Fruit fly (Drosophila melanogaster) whole organism, embryonic: Measurements from ENCODE around the gene Dmtn.
A peak's percentile ranks its signal among the peaks of the same experiment; 100 is the strongest.

Experiments used
- Bdp1 ChIP-seq: fragments of 200-800 bp; sonication (Bioruptor generic); optimal IDR thresholded peaks from 3 replicates; lab custom pipeline; 2016; ENCODE audit warnings: missing biosample characterization, missing genetic modification characterization
- CG12299 ChIP-seq: fragments of 200-800 bp; sonication (Bioruptor generic); optimal IDR thresholded peaks from 2 replicates; lab custom pipeline; 2018; ENCODE audit warnings: missing biosample characterization, mild to moderate bottlenecking, missing genetic modification characterization
- CG13287 ChIP-seq: fragments of 200-800 bp; sonication (Bioruptor generic); IDR thresholded peaks from 2 replicates; pipeline ENCODE4 v1.3.6; 2022; ENCODE audit warnings: missing biosample characterization, missing genetic modification characterization; ENCODE audit not compliant: partially characterized antibody
- CG14014 ChIP-seq: fragments of 200-800 bp; sonication (Bioruptor generic); IDR thresholded peaks from 2 replicates; pipeline ENCODE4 v1.3.6; 2022; ENCODE audit warnings: missing biosample characterization, missing genetic modification characterization
- CG15011 ChIP-seq: fragments of 200-800 bp; sonication (Bioruptor generic); optimal IDR thresholded peaks from 3 replicates; lab custom pipeline; 2018; ENCODE audit warnings: missing biosample characterization, mild to moderate bottlenecking, missing genetic modification characterization
- CG18599 ChIP-seq: fragments of 200-800 bp; sonication (Bioruptor generic); optimal IDR thresholded peaks from 3 replicates; lab custom pipeline; 2017; ENCODE audit warnings: missing biosample characterization, missing genetic modification characterization, mild to moderate bottlenecking, moderate library complexity, missing genetic modification reagents
- CG2116 ChIP-seq: fragments of 200-800 bp; sonication (Bioruptor generic); optimal IDR thresholded peaks from 3 replicates; lab custom pipeline; 2018; ENCODE audit warnings: missing biosample characterization, mild to moderate bottlenecking, missing genetic modification characterization
- CG2120 ChIP-seq: fragments of 200-800 bp; sonication (Bioruptor generic); optimal IDR thresholded peaks from 3 replicates; lab custom pipeline; 2016; ENCODE audit warnings: missing biosample characterization, missing genetic modification characterization
- CG3163 ChIP-seq: fragments of 200-800 bp; sonication (Bioruptor generic); optimal IDR thresholded peaks from 3 replicates; lab custom pipeline; 2016; ENCODE audit warnings: missing biosample characterization, missing genetic modification characterization
- CG3838 ChIP-seq: fragments of 200-800 bp; sonication (Bioruptor generic); optimal IDR thresholded peaks from 3 replicates; lab custom pipeline; 2016; ENCODE audit warnings: missing biosample characterization, missing genetic modification characterization
- CG4328 ChIP-seq: fragments of 200-800 bp; sonication (Bioruptor generic); optimal IDR thresholded peaks from 3 replicates; lab custom pipeline; 2017; ENCODE audit warnings: missing biosample characterization, missing genetic modification reagents, missing genetic modification characterization
- CG4404 ChIP-seq: fragments of 200-800 bp; sonication (Bioruptor generic); IDR thresholded peaks from 2 replicates; pipeline ENCODE4 v1.3.6; 2022; ENCODE audit warnings: missing biosample characterization, missing genetic modification characterization
- CG6683 ChIP-seq: fragments of 200-800 bp; sonication (Bioruptor generic); optimal IDR thresholded peaks from 2 replicates; lab custom pipeline; 2017; ENCODE audit warnings: missing biosample characterization, mild to moderate bottlenecking, missing genetic modification characterization, missing genetic modification reagents
- CG6813 ChIP-seq: fragments of 200-800 bp; sonication (Bioruptor generic); optimal IDR thresholded peaks from 2 replicates; lab custom pipeline; 2017; ENCODE audit warnings: missing biosample characterization, missing genetic modification characterization, mild to moderate bottlenecking, moderate library complexity, missing genetic modification reagents
- CG6854 ChIP-seq: fragments of 200-800 bp; sonication (Bioruptor generic); optimal IDR thresholded peaks from 3 replicates; lab custom pipeline; 2017; ENCODE audit warnings: missing biosample characterization, mild to moderate bottlenecking, missing genetic modification characterization
- CG7963 ChIP-seq: fragments of 200-800 bp; sonication (Bioruptor generic); IDR thresholded peaks from 3 replicates; pipeline ENCODE4 v1.3.6; 2022; ENCODE audit warnings: missing biosample characterization, missing genetic modification characterization; ENCODE audit not compliant: partially characterized antibody
- CG8924 ChIP-seq: fragments of 200-800 bp; optimal IDR thresholded peaks from 3 replicates; lab custom pipeline; 2019; ENCODE audit warnings: missing biosample characterization, mild to moderate bottlenecking, missing genetic modification characterization, moderate library complexity
- CG9876 ChIP-seq: fragments of 200-800 bp; sonication (Bioruptor generic); optimal IDR thresholded peaks from 2 replicates; lab custom pipeline; 2016; ENCODE audit warnings: missing biosample characterization, missing genetic modification characterization
- Camta ChIP-seq: fragments of 200-800 bp; sonication (Bioruptor generic); optimal IDR thresholded peaks from 2 replicates; lab custom pipeline; 2016; ENCODE audit warnings: missing biosample characterization, missing genetic modification characterization
- Chrac-16 ChIP-seq: fragments of 200-800 bp; sonication (Bioruptor generic); optimal IDR thresholded peaks from 3 replicates; lab custom pipeline; 2016; ENCODE audit warnings: missing biosample characterization, missing genetic modification characterization
- CkIIα-i1 ChIP-seq: fragments of 200-800 bp; sonication (Bioruptor generic); IDR thresholded peaks from 2 replicates; pipeline ENCODE4 v1.3.6; 2022; ENCODE audit warnings: missing biosample characterization, missing genetic modification characterization
- Dref ChIP-seq: fragments of 200-800 bp; sonication (Bioruptor generic); IDR thresholded peaks from 2 replicates; pipeline ENCODE4 v1.3.6; 2022; ENCODE audit warnings: missing biosample characterization, missing genetic modification characterization
- E2f1 ChIP-seq: fragments of 200-800 bp; sonication (Bioruptor generic); IDR thresholded peaks from 2 replicates; pipeline ENCODE4 v1.3.6; 2022; ENCODE audit warnings: missing biosample characterization, missing genetic modification characterization
- HLH3B ChIP-seq: fragments of 200-800 bp; sonication (Bioruptor generic); IDR thresholded peaks from 2 replicates; pipeline ENCODE4 v1.3.6; 2022; ENCODE audit warnings: missing biosample characterization, missing genetic modification characterization
- Oaz ChIP-seq: fragments of 200-800 bp; sonication (Bioruptor generic); IDR thresholded peaks from 2 replicates; pipeline ENCODE4 v1.3.6; 2022; ENCODE audit warnings: missing biosample characterization, missing genetic modification characterization
- PHDP ChIP-seq: fragments of 200-800 bp; sonication (Bioruptor generic); optimal IDR thresholded peaks from 3 replicates; lab custom pipeline; 2018; ENCODE audit warnings: missing biosample characterization, mild to moderate bottlenecking, missing genetic modification characterization, moderate library complexity
- Sox100B ChIP-seq: fragments of 200-800 bp; sonication (Bioruptor generic); optimal IDR thresholded peaks from 3 replicates; lab custom pipeline; 2018; ENCODE audit warnings: missing biosample characterization, mild to moderate bottlenecking, missing genetic modification characterization
- Spps ChIP-seq: fragments of 200-800 bp; sonication (Bioruptor generic); optimal IDR thresholded peaks from 2 replicates; lab custom pipeline; 2018; ENCODE audit warnings: missing biosample characterization, mild to moderate bottlenecking, missing genetic modification characterization
- ato ChIP-seq: fragments of 200-800 bp; sonication (Bioruptor generic); IDR thresholded peaks from 2 replicates; pipeline ENCODE4 v1.3.6; 2022; ENCODE audit warnings: missing biosample characterization, missing genetic modification characterization; ENCODE audit not compliant: partially characterized antibody
- caup ChIP-seq: fragments of 200-800 bp; sonication (Bioruptor generic); optimal IDR thresholded peaks from 3 replicates; lab custom pipeline; 2017; ENCODE audit warnings: missing biosample characterization, mild to moderate bottlenecking, missing genetic modification characterization, moderate library complexity; ENCODE audit not compliant: severe bottlenecking
- crp ChIP-seq, 2 experiments: fragments of 200-800 bp; sonication (Bioruptor generic); optimal IDR thresholded peaks; 2 replicates in 1 of 2; 3 replicates in 1 of 2; lab custom pipeline; 2017; ENCODE audit warnings: missing biosample characterization in 2 of 2, missing genetic modification characterization in 2 of 2, mild to moderate bottlenecking in 1 of 2, moderate library complexity in 1 of 2
- da ChIP-seq: fragments of 200-800 bp; sonication (Bioruptor generic); optimal IDR thresholded peaks from 2 replicates; lab custom pipeline; 2016; ENCODE audit warnings: missing biosample characterization, missing genetic modification characterization
- fd96Cb ChIP-seq: fragments of 200-800 bp; sonication (Bioruptor generic); optimal IDR thresholded peaks from 2 replicates; lab custom pipeline; 2018; ENCODE audit warnings: missing biosample characterization, mild to moderate bottlenecking, missing genetic modification characterization, moderate library complexity
- gcm ChIP-seq: fragments of 200-800 bp; sonication (Bioruptor generic); optimal IDR thresholded peaks from 2 replicates; lab custom pipeline; 2019; ENCODE audit warnings: missing biosample characterization, mild to moderate bottlenecking, missing genetic modification characterization, moderate library complexity
- gem ChIP-seq: fragments of 200-800 bp; sonication (Bioruptor generic); optimal IDR thresholded peaks from 2 replicates; lab custom pipeline; 2019; ENCODE audit warnings: missing biosample characterization, mild to moderate bottlenecking, missing genetic modification characterization, moderate library complexity
- gro ChIP-seq: fragments of 200-800 bp; sonication (Bioruptor generic); optimal IDR thresholded peaks from 2 replicates; lab custom pipeline; 2016; ENCODE audit warnings: missing biosample characterization, missing genetic modification characterization
- hkb ChIP-seq, 2 experiments: fragments of 200-800 bp in 1 of 2; fragments of >200 bp in 1 of 2; sonication (Bioruptor generic) in 1 of 2; IDR thresholded peaks in 1 of 2; optimal IDR thresholded peaks in 1 of 2; 2 replicates each; pipeline versions ENCODE4 v1.3.6 to Lab custom; 2017 to 2022; ENCODE audit warnings: missing biosample characterization in 1 of 2, missing genetic modification characterization in 1 of 2
- lola ChIP-seq, 3 experiments: fragments of >200 bp in 2 of 3; fragments of 200-800 bp in 1 of 3; sonication (Bioruptor generic) in 1 of 3; optimal IDR thresholded peaks; 2 replicates each; lab custom pipeline; 2017 to 2019; ENCODE audit warnings: missing biosample characterization in 3 of 3, missing genetic modification characterization in 3 of 3, mild to moderate bottlenecking in 1 of 3, moderate library complexity in 1 of 3
- nmo ChIP-seq: fragments of 200-800 bp; sonication (Bioruptor generic); optimal IDR thresholded peaks from 2 replicates; lab custom pipeline; 2018; ENCODE audit warnings: missing biosample characterization, mild to moderate bottlenecking, missing genetic modification characterization, moderate library complexity
- nom ChIP-seq: fragments of 200-800 bp; sonication (Bioruptor generic); optimal IDR thresholded peaks from 2 replicates; lab custom pipeline; 2017; ENCODE audit warnings: missing biosample characterization, missing genetic modification characterization, mild to moderate bottlenecking, moderate library complexity, missing genetic modification reagents
- org-1 ChIP-seq: fragments of 200-800 bp; sonication (Bioruptor generic); optimal IDR thresholded peaks from 2 replicates; lab custom pipeline; 2017; ENCODE audit warnings: missing biosample characterization, missing genetic modification characterization
- pzg ChIP-seq: fragments of 200-800 bp; sonication (Bioruptor generic); optimal IDR thresholded peaks from 3 replicates; lab custom pipeline; 2018; ENCODE audit warnings: missing biosample characterization, mild to moderate bottlenecking, missing genetic modification characterization, moderate library complexity
- sim ChIP-seq: fragments of 200-800 bp; sonication (Bioruptor generic); IDR thresholded peaks from 2 replicates; pipeline ENCODE4 v1.3.6; 2022; ENCODE audit warnings: missing biosample characterization, missing genetic modification characterization
- sob ChIP-seq: fragments of 200-800 bp; sonication (Bioruptor generic); IDR thresholded peaks from 2 replicates; pipeline ENCODE4 v1.3.6; 2022; ENCODE audit warnings: missing biosample characterization, missing genetic modification characterization
- sqz ChIP-seq: fragments of 200-800 bp; sonication (Bioruptor generic); optimal IDR thresholded peaks from 3 replicates; lab custom pipeline; 2018; ENCODE audit warnings: missing biosample characterization, mild to moderate bottlenecking, missing genetic modification characterization
- unpg ChIP-seq: fragments of 200-800 bp; sonication (Bioruptor generic); optimal IDR thresholded peaks from 3 replicates; lab custom pipeline; 2018; ENCODE audit warnings: missing biosample characterization, mild to moderate bottlenecking, missing genetic modification characterization, moderate library complexity
- zfh1 ChIP-seq: fragments of 200-800 bp; sonication (Bioruptor generic); IDR thresholded peaks from 3 replicates; pipeline ENCODE4 v1.3.6; 2022; ENCODE audit warnings: missing biosample characterization, missing genetic modification characterization

Gene Dmtn

DNA sequence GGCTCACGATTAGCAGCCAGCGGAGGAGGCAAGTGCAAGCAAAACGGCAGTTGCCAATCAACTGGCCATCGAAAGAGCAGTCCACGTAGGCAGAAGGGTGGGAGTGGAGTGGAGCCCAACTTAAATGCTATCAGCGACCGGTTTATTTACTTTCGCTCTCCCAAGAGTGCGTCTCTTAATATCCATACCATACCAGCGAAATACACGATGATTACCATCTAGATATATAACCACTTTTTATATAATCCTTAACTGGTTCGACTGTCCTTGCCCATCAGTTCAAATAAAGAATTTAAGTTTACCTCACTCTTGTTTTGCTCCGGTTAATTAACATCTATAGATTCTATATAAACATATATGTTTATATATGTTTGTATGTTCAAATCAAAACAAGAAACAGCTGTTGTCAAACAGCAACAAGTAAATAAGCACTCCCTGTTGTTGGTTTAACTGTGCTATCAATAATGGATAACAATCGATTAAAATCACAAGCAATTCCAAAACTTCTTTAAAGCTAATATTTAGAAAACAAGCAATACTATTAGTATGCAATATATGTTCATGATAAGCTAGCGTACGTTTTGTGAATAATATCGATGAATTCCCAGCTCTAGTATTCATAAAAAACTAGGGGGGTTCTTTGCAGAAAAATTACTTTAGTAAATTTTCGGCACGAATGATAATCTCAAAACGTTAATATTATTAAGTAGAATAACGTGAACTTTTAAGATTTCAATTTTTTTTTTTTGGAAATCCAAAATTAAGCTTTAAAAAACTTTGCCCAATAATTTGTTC lies 32.0 kb downstream of the Dmtn start (continued):
- TF ChIP-seq ato (GFP tag; lab: Robert Waterston, UW) (no peak), PHDP (tag; lab: Kevin White, UChicago) (peak; percentile 75), CG6854 (GFP tag; lab: Kevin White, UChicago) (peak; percentile 71), Sox100B (GFP tag; lab: Kevin White, UChicago) (peak; percentile 38), CG6813 (peak; percentile 48), HLH3B (GFP tag; lab: Robert Waterston, UW) (no peak; the same call in 1 of the 2 replicates), sob (GFP tag; lab: Robert Waterston, UW) (peak; percentile 64; the same call in 1 of the 2 replicates), Chrac-16 (GFP tag; lab: Kevin White, UChicago) (peak; percentile 1), fd96Cb (tag; lab: Kevin White, UChicago) (no peak), caup (GFP tag; lab: Kevin White, UChicago) (peak; percentile 86), CG7963 (no peak), zfh1 (no peak), Dref (GFP tag; lab: Robert Waterston, UW) (peak; percentile 57), gem (tag; lab: Kevin White, UChicago) (peak; percentile 68), nom (GFP tag; lab: Kevin White, UChicago) (peak; percentile 47), CG9876 (GFP tag; lab: Kevin White, UChicago) (no peak), Camta (GFP tag; lab: Kevin White, UChicago) (peak; percentile 16), da (GFP tag; lab: Kevin White, UChicago) (no peak), CG6683 (GFP tag; lab: Kevin White, UChicago) (peak; percentile 52), CG2120 (peak; percentile 59), Bdp1 (GFP tag; lab: Kevin White, UChicago) (peak; percentile 1), crp (GFP tag; optimal IDR thresholded peaks at IDR 0.05; lab: Kevin White, UChicago) (peak in 1 of 2 experiments; percentile 77), org-1 (GFP tag; lab: Kevin White, UChicago) (no peak), CkIIα-i1 (GFP tag; lab: Robert Waterston, UW) (no peak), CG12299 (tag; lab: Kevin White, UChicago) (peak; percentile 73), Spps (no peak), CG18599 (GFP tag; lab: Kevin White, UChicago) (peak; percentile 67), nmo (GFP tag; lab: Kevin White, UChicago) (peak; percentile 21), CG3163 (GFP tag; lab: Kevin White, UChicago) (no peak), unpg (GFP tag; lab: Kevin White, UChicago) (peak; percentile 40), hkb (optimal IDR thresholded peaks at IDR 0.05; lab: Kevin White, UChicago) (no peak), hkb (GFP tag; IDR thresholded peaks at IDR 0.05; lab: Robert Waterston, UW) (peak; percentile 62), lola (GFP tag; optimal IDR thresholded peaks at IDR 0.05; lab: Kevin White, UChicago) (no peak), gcm (GFP tag; lab: Kevin White, UChicago) (peak; percentile 22), E2f1 (GFP tag; lab: Robert Waterston, UW) (peak; percentile 33; the same call in 1 of the 2 replicates), CG14014 (peak; percentile 65; the same call in 1 of the 2 replicates), pzg (GFP tag; lab: Kevin White, UChicago) (peak; percentile 20), sqz (GFP tag; lab: Kevin White, UChicago) (no peak), CG4404 (GFP tag; lab: Robert Waterston, UW) (no peak), CG13287 (peak; percentile 49), CG3838 (GFP tag; lab: Kevin White, UChicago) (peak; percentile 56), Oaz (GFP tag; lab: Robert Waterston, UW) (no peak), CG8924 (tag; lab: Kevin White, UChicago) (peak; percentile 65), CG15011 (GFP tag; lab: Kevin White, UChicago) (peak; percentile 67), gro (GFP tag; lab: Kevin White, UChicago) (peak; percentile 62), CG2116 (GFP tag; lab: Kevin White, UChicago) (peak; percentile 63), CG4328 (GFP tag; lab: Kevin White, UChicago) (peak; percentile 10), sim (GFP tag; lab: Robert Waterston, UW) (0 out of 2 replicates have a peak, but pooled peaks have one; percentile 7)
